Fruit fly (Drosophila melanogaster) whole organism, embryonic: Measurements from ENCODE around the gene CG42841.

Source experiments
- ATbp ChIP-seq: fragments of 200-800 bp; sonication (Bioruptor generic); optimal IDR thresholded peaks from 2 replicates; lab custom pipeline; 2017; ENCODE audit warnings: missing biosample characterization, mild to moderate bottlenecking, missing genetic modification characterization, missing genetic modification reagents
- Ada2b ChIP-seq: fragments of 200-800 bp; sonication (Bioruptor generic); IDR thresholded peaks from 2 replicates; pipeline ENCODE4 v1.3.6; 2022; ENCODE audit warnings: missing biosample characterization, missing genetic modification characterization
- Antp ChIP-seq: fragments of 200-800 bp; sonication (Bioruptor generic); optimal IDR thresholded peaks from 3 replicates; lab custom pipeline; 2016; ENCODE audit warnings: missing biosample characterization, missing genetic modification characterization
- BEAF-32 ChIP-seq: fragments of 200-800 bp; sonication (Bioruptor generic); optimal IDR thresholded peaks from 3 replicates; lab custom pipeline; 2017; ENCODE audit warnings: missing biosample characterization, missing genetic modification characterization, mild to moderate bottlenecking, moderate library complexity, missing genetic modification reagents
- CG10267 ChIP-seq: fragments of 200-800 bp; sonication (Bioruptor generic); optimal IDR thresholded peaks from 2 replicates; lab custom pipeline; 2018; ENCODE audit warnings: missing biosample characterization, mild to moderate bottlenecking, missing genetic modification characterization, moderate library complexity
- CG13123 ChIP-seq: fragments of 200-800 bp; sonication (Bioruptor generic); optimal IDR thresholded peaks from 2 replicates; lab custom pipeline; 2016; ENCODE audit warnings: missing biosample characterization, missing genetic modification characterization
- CG13894 ChIP-seq: fragments of 200-800 bp; sonication (Bioruptor generic); optimal IDR thresholded peaks from 3 replicates; lab custom pipeline; 2018; ENCODE audit warnings: missing biosample characterization, mild to moderate bottlenecking, missing genetic modification characterization, moderate library complexity
- CG14014 ChIP-seq: fragments of 200-800 bp; sonication (Bioruptor generic); IDR thresholded peaks from 2 replicates; pipeline ENCODE4 v1.3.6; 2022; ENCODE audit warnings: missing biosample characterization, missing genetic modification characterization
- CG14667 ChIP-seq: fragments of 200-800 bp; sonication (Bioruptor generic); IDR thresholded peaks from 2 replicates; pipeline ENCODE4 v1.3.6; 2022; ENCODE audit warnings: missing biosample characterization, missing genetic modification characterization
- CG15011 ChIP-seq: fragments of 200-800 bp; sonication (Bioruptor generic); optimal IDR thresholded peaks from 3 replicates; lab custom pipeline; 2018; ENCODE audit warnings: missing biosample characterization, mild to moderate bottlenecking, missing genetic modification characterization
- CG17361 ChIP-seq: fragments of 200-800 bp; sonication (Bioruptor generic); IDR thresholded peaks from 3 replicates; pipeline ENCODE4 v1.3.6; 2022; ENCODE audit warnings: missing biosample characterization, missing genetic modification characterization
- CG1792 ChIP-seq: fragments of 200-800 bp; sonication (Bioruptor generic); optimal IDR thresholded peaks from 2 replicates; lab custom pipeline; 2016; ENCODE audit warnings: missing biosample characterization, missing genetic modification characterization
- CG18619 ChIP-seq: fragments of 200-800 bp; sonication (Bioruptor generic); optimal IDR thresholded peaks from 3 replicates; lab custom pipeline; 2017; ENCODE audit warnings: missing biosample characterization, mild to moderate bottlenecking, missing genetic modification characterization
- CG2678 ChIP-seq: fragments of 200-800 bp; sonication (Bioruptor generic); optimal IDR thresholded peaks from 3 replicates; lab custom pipeline; 2019; ENCODE audit warnings: missing biosample characterization, mild to moderate bottlenecking, missing genetic modification characterization, moderate library complexity
- CG3995 ChIP-seq: fragments of 200-800 bp; sonication (Bioruptor generic); optimal IDR thresholded peaks from 3 replicates; lab custom pipeline; 2016; ENCODE audit warnings: missing biosample characterization, missing genetic modification characterization
- CG5953 ChIP-seq: fragments of 200-800 bp; sonication (Bioruptor generic); IDR thresholded peaks from 2 replicates; pipeline ENCODE4 v1.3.6; 2022; ENCODE audit warnings: missing biosample characterization, missing genetic modification characterization
- CG7745 ChIP-seq: fragments of 200-800 bp; sonication (Bioruptor generic); optimal IDR thresholded peaks from 2 replicates; lab custom pipeline; 2018; ENCODE audit warnings: missing biosample characterization, mild to moderate bottlenecking, missing genetic modification characterization, moderate library complexity
- CG8924 ChIP-seq: fragments of 200-800 bp; optimal IDR thresholded peaks from 3 replicates; lab custom pipeline; 2019; ENCODE audit warnings: missing biosample characterization, mild to moderate bottlenecking, missing genetic modification characterization, moderate library complexity
- Dll ChIP-seq: fragments of 200-800 bp; sonication (Bioruptor generic); IDR thresholded peaks from 4 replicates; pipeline ENCODE4 v1.3.6; 2022; ENCODE audit warnings: missing biosample characterization, missing genetic modification characterization; ENCODE audit not compliant: partially characterized antibody
- HLH4C ChIP-seq: fragments of 200-800 bp; sonication (Bioruptor generic); IDR thresholded peaks from 3 replicates; pipeline ENCODE4 v1.3.6; 2022; ENCODE audit warnings: missing biosample characterization, missing genetic modification characterization; ENCODE audit not compliant: partially characterized antibody
- Hmr ChIP-seq: fragments of 200-800 bp; sonication (Bioruptor generic); optimal IDR thresholded peaks from 3 replicates; lab custom pipeline; 2017; ENCODE audit warnings: mild to moderate bottlenecking, missing biosample characterization, missing genetic modification reagents, missing genetic modification characterization
- Lhr ChIP-seq: fragments of 200-800 bp; sonication (Bioruptor generic); optimal IDR thresholded peaks from 3 replicates; lab custom pipeline; 2017; ENCODE audit warnings: mild to moderate bottlenecking, missing biosample characterization, missing genetic modification reagents, missing genetic modification characterization
- NC2β ChIP-seq: fragments of 200-800 bp; sonication (Bioruptor generic); optimal IDR thresholded peaks from 2 replicates; lab custom pipeline; 2016; ENCODE audit warnings: missing biosample characterization, missing genetic modification characterization
- Opbp ChIP-seq: fragments of 200-800 bp; sonication (Bioruptor generic); IDR thresholded peaks from 3 replicates; pipeline ENCODE4 v1.3.6; 2022; ENCODE audit warnings: missing biosample characterization, missing genetic modification characterization; ENCODE audit not compliant: partially characterized antibody
- Sox100B ChIP-seq: fragments of 200-800 bp; sonication (Bioruptor generic); optimal IDR thresholded peaks from 3 replicates; lab custom pipeline; 2018; ENCODE audit warnings: missing biosample characterization, mild to moderate bottlenecking, missing genetic modification characterization
- Sry-δ ChIP-seq: fragments of 200-800 bp; sonication (Bioruptor generic); optimal IDR thresholded peaks from 2 replicates; lab custom pipeline; 2016; ENCODE audit warnings: missing biosample characterization, missing genetic modification characterization
- TFAM ChIP-seq: fragments of 200-800 bp; sonication (Bioruptor generic); optimal IDR thresholded peaks from 2 replicates; lab custom pipeline; 2017; ENCODE audit warnings: missing biosample characterization, missing genetic modification characterization, inconsistent platforms
- YL-1 ChIP-seq: fragments of 200-800 bp; sonication (Bioruptor generic); optimal IDR thresholded peaks from 3 replicates; lab custom pipeline; 2017; ENCODE audit warnings: missing biosample characterization, mild to moderate bottlenecking, missing genetic modification characterization
- ash1 ChIP-seq: fragments of 200-800 bp; sonication (Bioruptor generic); optimal IDR thresholded peaks from 2 replicates; lab custom pipeline; 2018; ENCODE audit warnings: missing biosample characterization, mild to moderate bottlenecking, missing genetic modification characterization
- cato ChIP-seq: fragments of 200-800 bp; sonication (Bioruptor generic); optimal IDR thresholded peaks from 2 replicates; lab custom pipeline; 2016; ENCODE audit warnings: missing biosample characterization, missing genetic modification characterization, borderline replicate concordance
- caup ChIP-seq: fragments of 200-800 bp; sonication (Bioruptor generic); optimal IDR thresholded peaks from 3 replicates; lab custom pipeline; 2017; ENCODE audit warnings: missing biosample characterization, mild to moderate bottlenecking, missing genetic modification characterization, moderate library complexity; ENCODE audit not compliant: severe bottlenecking
- cwo ChIP-seq: fragments of 200-800 bp; sonication (Bioruptor generic); optimal IDR thresholded peaks from 3 replicates; lab custom pipeline; 2017; ENCODE audit warnings: missing biosample characterization, missing genetic modification characterization, mild to moderate bottlenecking, moderate library complexity, missing genetic modification reagents
- da ChIP-seq: fragments of 200-800 bp; sonication (Bioruptor generic); optimal IDR thresholded peaks from 2 replicates; lab custom pipeline; 2016; ENCODE audit warnings: missing biosample characterization, missing genetic modification characterization
- dysf ChIP-seq: fragments of 200-800 bp; sonication (Bioruptor generic); IDR thresholded peaks from 3 replicates; pipeline ENCODE4 v1.3.6; 2022; ENCODE audit warnings: missing biosample characterization, missing genetic modification characterization
- gem ChIP-seq: fragments of 200-800 bp; sonication (Bioruptor generic); optimal IDR thresholded peaks from 2 replicates; lab custom pipeline; 2019; ENCODE audit warnings: missing biosample characterization, mild to moderate bottlenecking, missing genetic modification characterization, moderate library complexity
- gfzf ChIP-seq: fragments of 200-800 bp; sonication (Bioruptor generic); optimal IDR thresholded peaks from 2 replicates; lab custom pipeline; 2016; ENCODE audit warnings: missing biosample characterization, mild to moderate bottlenecking, missing genetic modification characterization, moderate library complexity
- gro ChIP-seq: fragments of 200-800 bp; sonication (Bioruptor generic); optimal IDR thresholded peaks from 2 replicates; lab custom pipeline; 2016; ENCODE audit warnings: missing biosample characterization, missing genetic modification characterization
- gsb-n ChIP-seq: fragments of 200-800 bp; sonication (Bioruptor generic); optimal IDR thresholded peaks from 3 replicates; lab custom pipeline; 2018; ENCODE audit warnings: missing biosample characterization, mild to moderate bottlenecking, missing genetic modification characterization
- gt ChIP-seq: fragments of 200-800 bp; sonication (Bioruptor generic); IDR thresholded peaks from 2 replicates; pipeline ENCODE4 v1.3.6; 2022; ENCODE audit warnings: missing biosample characterization, missing genetic modification characterization
- jigr1 ChIP-seq: fragments of 200-800 bp; sonication (Bioruptor generic); IDR thresholded peaks from 3 replicates; pipeline ENCODE4 v1.3.6; 2022; ENCODE audit warnings: missing biosample characterization, missing genetic modification characterization
- jumu ChIP-seq: fragments of 200-800 bp; sonication (Bioruptor generic); optimal IDR thresholded peaks from 3 replicates; lab custom pipeline; 2016; ENCODE audit warnings: missing biosample characterization, missing genetic modification characterization
- mirr ChIP-seq: fragments of 200-800 bp; sonication (Bioruptor generic); optimal IDR thresholded peaks from 3 replicates; lab custom pipeline; 2018; ENCODE audit warnings: missing biosample characterization, mild to moderate bottlenecking, missing genetic modification characterization
- otp ChIP-seq: fragments of 200-800 bp; sonication (Bioruptor generic); IDR thresholded peaks from 3 replicates; pipeline ENCODE4, ENCODE4 v1.3.6; 2022; ENCODE audit warnings: missing biosample characterization, missing genetic modification characterization
- pan ChIP-seq, 4 experiments: fragments of >200 bp in 3 of 4; fragments of 200-800 bp in 1 of 4; sonication (Bioruptor generic) in 1 of 4; optimal IDR thresholded peaks in 3 of 4; IDR thresholded peaks in 1 of 4; 2 replicates each; pipeline versions ENCODE4 v1.3.6 to Lab custom; 2017 to 2022; ENCODE audit warnings: missing biosample characterization in 2 of 4, missing genetic modification characterization in 2 of 4, mixed read lengths in 1 of 4
- pros ChIP-seq: fragments of 200-800 bp; sonication (Bioruptor generic); optimal IDR thresholded peaks from 3 replicates; lab custom pipeline; 2019; ENCODE audit warnings: missing biosample characterization, mild to moderate bottlenecking, missing genetic modification characterization, moderate library complexity
- row ChIP-seq: fragments of 200-800 bp; sonication (Bioruptor generic); IDR thresholded peaks from 3 replicates; pipeline ENCODE4 v1.3.6; 2022; ENCODE audit warnings: missing biosample characterization, missing genetic modification characterization
- run ChIP-seq: fragments of 200-800 bp; sonication (Bioruptor generic); optimal IDR thresholded peaks from 3 replicates; lab custom pipeline; 2018; ENCODE audit warnings: missing biosample characterization, mild to moderate bottlenecking, missing genetic modification characterization
- trem ChIP-seq: fragments of 200-800 bp; optimal IDR thresholded peaks from 3 replicates; lab custom pipeline; 2019; ENCODE audit warnings: missing biosample characterization, mild to moderate bottlenecking, missing genetic modification characterization, moderate library complexity
- unc-4 ChIP-seq: fragments of 200-800 bp; sonication (Bioruptor generic); IDR thresholded peaks from 2 replicates; pipeline ENCODE4 v1.3.6; 2022; ENCODE audit warnings: missing biosample characterization, missing genetic modification characterization; ENCODE audit not compliant: partially characterized antibody
- zf30C ChIP-seq: fragments of 200-800 bp; sonication (Bioruptor generic); optimal IDR thresholded peaks from 3 replicates; lab custom pipeline; 2018; ENCODE audit warnings: missing biosample characterization, mild to moderate bottlenecking, missing genetic modification characterization

CG42841 gene

dm6 chr3L:1976760-1977159, 28.7 kb downstream of the CG42841 start (continued):
- TF ChIP-seq Opbp (GFP tag; lab: Robert Waterston, UW): no peak
- TF ChIP-seq jumu (GFP tag; lab: Kevin White, UChicago): no peak
- no peak for TF ChIP-seq CG14667 (GFP tag; lab: Robert Waterston, UW)
- peak; percentile 38 for TF ChIP-seq gem (tag; lab: Kevin White, UChicago)
- peak; percentile 64 for TF ChIP-seq Hmr (GFP tag; lab: Kevin White, UChicago)
- TF ChIP-seq run (tag; lab: Kevin White, UChicago): no peak
- TF ChIP-seq pan (optimal IDR thresholded peaks at IDR 0.05; lab: Kevin White, UChicago): no peak
- no peak for TF ChIP-seq pan (GFP tag; optimal IDR thresholded peaks at IDR 0.05 in 1 of 2, IDR thresholded peaks at IDR 0.05 in 1 of 2)
- no peak for TF ChIP-seq trem (tag; lab: Kevin White, UChicago)
- no peak for TF ChIP-seq pros (GFP tag; lab: Kevin White, UChicago)
- no peak for TF ChIP-seq ash1 (GFP tag; lab: Kevin White, UChicago)
- no peak for TF ChIP-seq unc-4 (GFP tag; lab: Robert Waterston, UW)
- TF ChIP-seq CG13894 (tag; lab: Kevin White, UChicago): no peak
- TF ChIP-seq CG7745: no peak
- TF ChIP-seq CG2678: peak; percentile 58
- no peak for TF ChIP-seq zf30C (GFP tag; lab: Kevin White, UChicago)
- no peak for TF ChIP-seq caup
- TF ChIP-seq Sry-δ (GFP tag; lab: Kevin White, UChicago): no peak
- no peak for TF ChIP-seq ATbp
- no peak for TF ChIP-seq CG15011 (GFP tag; lab: Kevin White, UChicago)
- TF ChIP-seq jigr1 (GFP tag; lab: Robert Waterston, UW): no peak
- TF ChIP-seq BEAF-32 (GFP tag; lab: Kevin White, UChicago): no peak
- no peak for TF ChIP-seq CG5953
- no peak for TF ChIP-seq gfzf
- TF ChIP-seq CG14014: peak; percentile 45; the same call in 1 of the 2 replicates
- TF ChIP-seq YL-1: no peak
- TF ChIP-seq TFAM (GFP tag; lab: Kevin White, UChicago): no peak
- TF ChIP-seq CG3995 (GFP tag; lab: Kevin White, UChicago): no peak
- no peak for TF ChIP-seq CG1792 (GFP tag; lab: Kevin White, UChicago)
- TF ChIP-seq gro (GFP tag; lab: Kevin White, UChicago): no peak
- TF ChIP-seq CG8924 (tag; lab: Kevin White, UChicago): no peak
- TF ChIP-seq gt (GFP tag; lab: Robert Waterston, UW): no peak
- TF ChIP-seq gsb-n: no peak
- TF ChIP-seq da (GFP tag; lab: Kevin White, UChicago): no peak
- TF ChIP-seq Dll: no peak
- peak; percentile 40; the same call in 1 of the 3 replicates for TF ChIP-seq dysf (GFP tag; lab: Robert Waterston, UW)
- TF ChIP-seq Antp (GFP tag; lab: Kevin White, UChicago): no peak
- no peak for TF ChIP-seq CG13123
- TF ChIP-seq NC2β (GFP tag; lab: Kevin White, UChicago): no peak
- peak; percentile 28; the same call in 1 of the 2 replicates for TF ChIP-seq Ada2b (GFP tag; lab: Robert Waterston, UW)
- no peak for TF ChIP-seq HLH4C (GFP tag; lab: Robert Waterston, UW)
- TF ChIP-seq cwo (GFP tag; lab: Kevin White, UChicago): no peak
- no peak for TF ChIP-seq mirr (GFP tag; lab: Kevin White, UChicago)
- TF ChIP-seq Lhr (GFP tag; lab: Kevin White, UChicago): no peak
- no peak for TF ChIP-seq cato (GFP tag; lab: Kevin White, UChicago)
- TF ChIP-seq row (GFP tag; lab: Robert Waterston, UW): peak; percentile 50; the same call in 2 of the 3 replicates
- no peak for TF ChIP-seq CG10267 (tag; lab: Kevin White, UChicago)
- no peak for TF ChIP-seq CG17361 (GFP tag; lab: Robert Waterston, UW)
- no peak for TF ChIP-seq Sox100B (GFP tag; lab: Kevin White, UChicago)
- no peak for TF ChIP-seq CG18619 (GFP tag; lab: Kevin White, UChicago)
- no peak for TF ChIP-seq otp (GFP tag; lab: Robert Waterston, UW)
